Worm (Caenorhabditis elegans) whole organism, midembryonic: ENCODE data around the gene C04G2.10.

Experiments used
- T22C8.4 ChIP-seq: fragments of 200-800 bp; sonication (Bioruptor generic); IDR thresholded peaks from 2 replicates; pipeline ENCODE4 v1.3.6; 2022; ENCODE audit warnings: missing genetic modification characterization, missing compliant biosample characterization
- cog-1 ChIP-seq: sonication (generic microtip); optimal IDR thresholded peaks from 2 replicates; lab custom pipeline; 2016; ENCODE audit warnings: missing genetic modification characterization, missing compliant biosample characterization
- flt-1 ChIP-seq: fragments of 200-800 bp; sonication (Bioruptor generic); IDR thresholded peaks from 2 replicates; pipeline ENCODE4 v1.3.6; 2022; ENCODE audit warnings: missing genetic modification characterization, missing compliant biosample characterization
- klf-2 ChIP-seq: fragments of 200-800 bp; sonication (Bioruptor generic); conservative IDR thresholded peaks from 2 replicates; pipeline ENCODE4 v1.3.6; 2022; ENCODE audit warnings: missing genetic modification reagents, missing genetic modification characterization, missing compliant biosample characterization
- med-1 ChIP-seq: sonication (generic microtip); optimal IDR thresholded peaks from 2 replicates; lab custom pipeline; 2017; ENCODE audit warnings: missing genetic modification characterization, mild to moderate bottlenecking, missing compliant biosample characterization, antibody characterized with exemption, missing genetic modification reagents; ENCODE audit not compliant: insufficient read depth
- ref-1 ChIP-seq: fragments of 200-800 bp; sonication (Bioruptor generic); conservative IDR thresholded peaks from 2 replicates; pipeline ENCODE4 v1.3.6; 2022; ENCODE audit warnings: missing genetic modification reagents, missing genetic modification characterization, missing compliant biosample characterization
- tab-1 ChIP-seq: fragments of 200-800 bp; sonication (Bioruptor generic); IDR thresholded peaks from 2 replicates; pipeline ENCODE4 v1.3.6; 2022; ENCODE audit warnings: missing genetic modification characterization, missing compliant biosample characterization
- ztf-23 ChIP-seq: fragments of 200-800 bp; sonication (Bioruptor generic); IDR thresholded peaks from 2 replicates; pipeline ENCODE4 v1.3.6; 2022; ENCODE audit warnings: missing genetic modification reagents, missing genetic modification characterization, missing compliant biosample characterization
- ztf-29 ChIP-seq: fragments of 200-800 bp; sonication (Bioruptor generic); IDR thresholded peaks from 2 replicates; pipeline ENCODE4 v1.3.6; 2022; ENCODE audit warnings: missing genetic modification reagents, missing genetic modification characterization, missing compliant biosample characterization

Gene C04G2.10

ce11 chrIV:10115142-10115541 is at the start of gene C04G2.10:
Gene C04G2.10 (plus strand): TSS chrIV:10115442.
- no peak for TF ChIP-seq ztf-29 (GFP tag; lab: Robert Waterston, UW)
- no peak for TF ChIP-seq cog-1
- TF ChIP-seq tab-1 (GFP tag; lab: Robert Waterston, UW), result no peak
- TF ChIP-seq T22C8.4 (GFP tag; lab: Robert Waterston, UW), result no peak
- TF ChIP-seq klf-2 (GFP tag; lab: Robert Waterston, UW), result no peak
- no peak for TF ChIP-seq ref-1 (GFP tag; lab: Robert Waterston, UW)
- TF ChIP-seq flt-1 (GFP tag; lab: Robert Waterston, UW), result no peak

- TF ChIP-seq tab-1 (GFP tag; lab: Robert Waterston, UW), result no peak
- TF ChIP-seq ztf-23, result no peak
- no peak for TF ChIP-seq cog-1
- no peak for TF ChIP-seq klf-2 (GFP tag; lab: Robert Waterston, UW)
- TF ChIP-seq med-1 (GFP tag; lab: Kevin White, UChicago), result no peak
- TF ChIP-seq ref-1 (GFP tag; lab: Robert Waterston, UW), result no peak
- no peak for TF ChIP-seq T22C8.4 (GFP tag; lab: Robert Waterston, UW)
- TF ChIP-seq ztf-29 (GFP tag; lab: Robert Waterston, UW), result no peak
- TF ChIP-seq flt-1 (GFP tag; lab: Robert Waterston, UW), result no peak
Observed at ce11 chrIV:10066456-10066855, 48.8 kb upstream of the C04G2.10 start.

ce11 chrIV:10067541-10067940 is 47.7 kb upstream of the C04G2.10 start, which contains the start of gene cwn-2:
Gene cwn-2 (plus strand): TSS chrIV:10067816.
- TF ChIP-seq klf-2 (GFP tag; lab: Robert Waterston, UW) (no peak), T22C8.4 (GFP tag; lab: Robert Waterston, UW) (no peak), ztf-29 (GFP tag; lab: Robert Waterston, UW) (no peak), tab-1 (GFP tag; lab: Robert Waterston, UW) (no peak), ztf-23 (no peak)

- TF ChIP-seq ztf-29 (GFP tag; lab: Robert Waterston, UW) (no peak), cog-1 (no peak), T22C8.4 (GFP tag; lab: Robert Waterston, UW) (no peak), ztf-23 (no peak), klf-2 (GFP tag; lab: Robert Waterston, UW) (no peak), tab-1 (GFP tag; lab: Robert Waterston, UW) (no peak), med-1 (GFP tag; lab: Kevin White, UChicago) (no peak), flt-1 (GFP tag; lab: Robert Waterston, UW) (no peak), ref-1 (GFP tag; lab: Robert Waterston, UW) (no peak)
Observed at ce11 chrIV:10068266-10068665, 47.0 kb upstream of the C04G2.10 start.

- TF ChIP-seq flt-1 (GFP tag; lab: Robert Waterston, UW) (no peak), ref-1 (GFP tag; lab: Robert Waterston, UW) (no peak), T22C8.4 (GFP tag; lab: Robert Waterston, UW) (no peak), ztf-23 (no peak), cog-1 (no peak), tab-1 (GFP tag; lab: Robert Waterston, UW) (no peak), klf-2 (GFP tag; lab: Robert Waterston, UW) (no peak), ztf-29 (GFP tag; lab: Robert Waterston, UW) (no peak), med-1 (GFP tag; lab: Kevin White, UChicago) (no peak)
Observed at ce11 chrIV:10072527-10072926, 42.7 kb upstream of the C04G2.10 start, which contains the start of gene W01B6.3. Gene W01B6.3 (minus strand): TSS chrIV:10072627.

- no peak for TF ChIP-seq ref-1 (GFP tag; lab: Robert Waterston, UW)
- TF ChIP-seq tab-1 (GFP tag; lab: Robert Waterston, UW), result no peak
- TF ChIP-seq klf-2 (GFP tag; lab: Robert Waterston, UW), result no peak
- no peak for TF ChIP-seq med-1 (GFP tag; lab: Kevin White, UChicago)
- no peak for TF ChIP-seq ztf-23
- TF ChIP-seq flt-1 (GFP tag; lab: Robert Waterston, UW), result no peak
- no peak for TF ChIP-seq T22C8.4 (GFP tag; lab: Robert Waterston, UW)
- no peak for TF ChIP-seq cog-1
- no peak for TF ChIP-seq ztf-29 (GFP tag; lab: Robert Waterston, UW)
Observed at ce11 chrIV:10075034-10075510, 40.2 kb upstream of the C04G2.10 start, which contains the start of the genes ttbk-4 and W01B6.4. Gene ttbk-4 (minus strand): TSS chrIV:10075134. Gene W01B6.4 (plus strand): TSS chrIV:10075460.

- TF ChIP-seq tab-1 (GFP tag; lab: Robert Waterston, UW), result no peak
- no peak for TF ChIP-seq klf-2 (GFP tag; lab: Robert Waterston, UW)
- no peak for TF ChIP-seq med-1 (GFP tag; lab: Kevin White, UChicago)
- TF ChIP-seq cog-1, result no peak
- no peak for TF ChIP-seq flt-1 (GFP tag; lab: Robert Waterston, UW)
- TF ChIP-seq ref-1 (GFP tag; lab: Robert Waterston, UW), result no peak
- TF ChIP-seq ztf-23, result no peak
- no peak for TF ChIP-seq ztf-29 (GFP tag; lab: Robert Waterston, UW)
- no peak for TF ChIP-seq T22C8.4 (GFP tag; lab: Robert Waterston, UW)
Observed at ce11 chrIV:10075899-10076298, 39.3 kb upstream of the C04G2.10 start, which contains the start of gene W01B6.5. Gene W01B6.5 (plus strand): TSS chrIV:10076199.

- TF ChIP-seq klf-2 (GFP tag; lab: Robert Waterston, UW) (no peak), ztf-29 (GFP tag; lab: Robert Waterston, UW) (no peak), tab-1 (GFP tag; lab: Robert Waterston, UW) (no peak), flt-1 (GFP tag; lab: Robert Waterston, UW) (no peak), cog-1 (no peak), T22C8.4 (GFP tag; lab: Robert Waterston, UW) (no peak), ref-1 (GFP tag; lab: Robert Waterston, UW) (no peak), med-1 (GFP tag; lab: Kevin White, UChicago) (no peak), ztf-23 (no peak)
Observed at ce11 chrIV:10078003-10078402, 37.2 kb upstream of the C04G2.10 start.

ce11 chrIV:10080816-10081215 is 34.4 kb upstream of the C04G2.10 start, which contains the start of gene W01B6.6:
Gene W01B6.6 (plus strand): TSS chrIV:10081116.
- TF ChIP-seq cog-1 (no peak), ztf-29 (GFP tag; lab: Robert Waterston, UW) (no peak), tab-1 (GFP tag; lab: Robert Waterston, UW) (no peak), ztf-23 (no peak), flt-1 (GFP tag; lab: Robert Waterston, UW) (no peak), med-1 (GFP tag; lab: Kevin White, UChicago) (no peak), T22C8.4 (GFP tag; lab: Robert Waterston, UW) (no peak), ref-1 (GFP tag; lab: Robert Waterston, UW) (no peak)
